Fruit fly (Drosophila melanogaster): ENCODE data around the gene eIF3f1.

eIF3f1 gene

DNA sequence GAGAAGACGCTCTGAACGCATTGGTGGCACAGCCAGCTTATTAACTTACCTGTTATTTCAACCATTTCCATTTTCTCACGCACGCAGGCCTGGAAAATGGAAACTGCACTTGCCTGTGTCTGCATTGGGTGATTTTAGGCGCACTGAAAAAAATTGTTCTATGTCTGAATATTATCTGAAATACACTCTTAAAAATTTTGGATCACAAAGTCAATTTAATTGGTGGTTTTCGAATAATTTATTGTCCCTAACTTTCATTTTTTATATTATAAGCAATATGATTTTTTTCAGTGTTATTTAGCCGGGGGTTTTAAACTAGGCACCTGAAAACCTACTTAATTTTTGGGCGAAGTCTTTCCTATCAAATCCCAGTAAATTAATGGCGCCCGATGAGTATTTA is 50.9 kb downstream of the eIF3f1 start (continued):
- peak; percentile 46; the same call in 1 of the 2 replicates for TF ChIP-seq dati (GFP tag; IDR thresholded peaks at IDR 0.05)
- no peak for TF ChIP-seq CG17912 (GFP tag; optimal IDR thresholded peaks at IDR 0.05)
- TF ChIP-seq CG10321 (GFP tag; IDR thresholded peaks at IDR 0.05) = no peak
- peak; percentile 29 for TF ChIP-seq Nf-YC (tag; optimal IDR thresholded peaks at IDR 0.05)
- TF ChIP-seq Nf-YA (GFP tag; IDR thresholded peaks at IDR 0.05) = peak; percentile 65
- no peak for TF ChIP-seq HLHmδ (GFP tag; optimal IDR thresholded peaks at IDR 0.05)
- TF ChIP-seq yki (optimal IDR thresholded peaks at IDR 0.05) = no peak
- peak; percentile 16 for TF ChIP-seq CG10274 (GFP tag; optimal IDR thresholded peaks at IDR 0.05)
- TF ChIP-seq Dp (GFP tag; optimal IDR thresholded peaks at IDR 0.05) = no peak
- no peak for TF ChIP-seq vnd (GFP tag; IDR thresholded peaks at IDR 0.05; ENCODE audit: partially characterized antibody)
- TF ChIP-seq fd64A (GFP tag; optimal IDR thresholded peaks at IDR 0.05) = peak; percentile 10
- peak; percentile 68 for TF ChIP-seq ac (GFP tag; optimal IDR thresholded peaks at IDR 0.05)
- no peak for TF ChIP-seq CG3838 (GFP tag; optimal IDR thresholded peaks at IDR 0.05)
- TF ChIP-seq wor (GFP tag; IDR thresholded peaks at IDR 0.05) = peak; percentile 63
- peak; percentile 79 for TF ChIP-seq row (GFP tag; IDR thresholded peaks at IDR 0.05)
- no peak for TF ChIP-seq Tbp (GFP tag; optimal IDR thresholded peaks at IDR 0.05)
- TF ChIP-seq Trl (optimal IDR thresholded peaks at IDR 0.05) = no peak
- peak; percentile 72 for TF ChIP-seq Trl (GFP tag; optimal IDR thresholded peaks at IDR 0.05)
- peak; percentile 49 for TF ChIP-seq CG15601 (tag; optimal IDR thresholded peaks at IDR 0.05)
- no peak for TF ChIP-seq CG3995 (GFP tag; optimal IDR thresholded peaks at IDR 0.05)
- no peak for TF ChIP-seq CG12942 (GFP tag; optimal IDR thresholded peaks at IDR 0.05)
- TF ChIP-seq unc-4 (GFP tag; IDR thresholded peaks at IDR 0.05; ENCODE audit: partially characterized antibody) = no peak
- TF ChIP-seq dmrt99B (tag; optimal IDR thresholded peaks at IDR 0.05) = peak; percentile 91
- peak; percentile 77 for TF ChIP-seq CG14441 (GFP tag; IDR thresholded peaks at IDR 0.05)
- no peak for TF ChIP-seq ash1 (GFP tag; optimal IDR thresholded peaks at IDR 0.05)
- TF ChIP-seq HHEX (GFP tag; optimal IDR thresholded peaks at IDR 0.05) = peak; percentile 39
- no peak for TF ChIP-seq Sin3A (optimal IDR thresholded peaks at IDR 0.05)
- peak; percentile 73 for TF ChIP-seq sob (GFP tag; IDR thresholded peaks at IDR 0.05)
- 0 out of 2 replicates have a peak, but pooled peaks have one; percentile 43 for TF ChIP-seq CG9215 (GFP tag; IDR thresholded peaks at IDR 0.05)
- TF ChIP-seq unpg (GFP tag; optimal IDR thresholded peaks at IDR 0.05) = peak; percentile 86
- no peak for TF ChIP-seq da (GFP tag; optimal IDR thresholded peaks at IDR 0.05)
- no peak for TF ChIP-seq CrebB (tag; optimal IDR thresholded peaks at IDR 0.05)
- peak; percentile 14 for TF ChIP-seq CG14965 (GFP tag; optimal IDR thresholded peaks at IDR 0.05; ENCODE audit: borderline replicate concordance)
- peak; percentile 56 for TF ChIP-seq CG1792 (GFP tag; optimal IDR thresholded peaks at IDR 0.05)
- peak; percentile 79 for TF ChIP-seq pnt (GFP tag; optimal IDR thresholded peaks at IDR 0.05)
- TF ChIP-seq Eip74EF (GFP tag; optimal IDR thresholded peaks at IDR 0.05) = peak in 1 of 2 experiments; percentile 14
- TF ChIP-seq Xbp1 (GFP tag; optimal IDR thresholded peaks at IDR 0.05) = peak; percentile 56
- TF ChIP-seq scrt (GFP tag; optimal IDR thresholded peaks at IDR 0.05) = peak; percentile 67
- no peak for TF ChIP-seq sd (tag; optimal IDR thresholded peaks at IDR 0.05)
- peak; percentile 23 for TF ChIP-seq Dip3 (GFP tag; optimal IDR thresholded peaks at IDR 0.05)
- TF ChIP-seq tgo (GFP tag; IDR thresholded peaks at IDR 0.05) = peak; percentile 76
- no peak for TF ChIP-seq CG3847 (GFP tag; IDR thresholded peaks at IDR 0.05)
- peak; percentile 69 for TF ChIP-seq Fer3 (tag; optimal IDR thresholded peaks at IDR 0.05)
- peak; percentile 87 for TF ChIP-seq tap (tag; optimal IDR thresholded peaks at IDR 0.05)
- no peak for TF ChIP-seq Ets97D (GFP tag; optimal IDR thresholded peaks at IDR 0.05)
- no peak for TF ChIP-seq CG7786 (GFP tag; optimal IDR thresholded peaks at IDR 0.05)
- TF ChIP-seq cad (GFP tag; optimal IDR thresholded peaks at IDR 0.05) = no peak
- peak; percentile 37 for TF ChIP-seq crc (GFP tag; optimal IDR thresholded peaks at IDR 0.05)
- peak; percentile 38 for TF ChIP-seq CG12104 (GFP tag; optimal IDR thresholded peaks at IDR 0.05)
- peak; percentile 29 for TF ChIP-seq slou (GFP tag; optimal IDR thresholded peaks at IDR 0.05)
- TF ChIP-seq Myb (GFP tag; optimal IDR thresholded peaks at IDR 0.05) = peak; percentile 22
- no peak for TF ChIP-seq CG4707 (GFP tag; optimal IDR thresholded peaks at IDR 0.05)
- TF ChIP-seq pum (GFP tag; optimal IDR thresholded peaks at IDR 0.05) = peak; percentile 84

Data from whole organism, embryonic.